Fruit fly (Drosophila melanogaster): Measurements from ENCODE around the gene Mi-2.

Mi-2 gene

dm6 chr3L:19945469-19945868, 35.5 kb upstream of the Mi-2 start (continued):
- TF ChIP-seq Dip2 (GFP tag; IDR thresholded peaks at IDR 0.05) (no peak), sima (GFP tag; optimal IDR thresholded peaks at IDR 0.05) (no peak), Hey (tag; optimal IDR thresholded peaks at IDR 0.05) (no peak), Lhr (GFP tag; optimal IDR thresholded peaks at IDR 0.05) (no peak), Aef1 (GFP tag; IDR thresholded peaks at IDR 0.05) (no peak; the same call in 2 of the 3 replicates), p53 (GFP tag; optimal IDR thresholded peaks at IDR 0.05) (no peak), CG30403 (GFP tag; optimal IDR thresholded peaks at IDR 0.05) (peak; percentile 33), CkIIα-i1 (GFP tag; IDR thresholded peaks at IDR 0.05) (no peak), Dek (tag; optimal IDR thresholded peaks at IDR 0.05) (no peak), Xbp1 (GFP tag; optimal IDR thresholded peaks at IDR 0.05) (peak; percentile 28), CG9437 (GFP tag; optimal IDR thresholded peaks at IDR 0.05) (no peak), CG1602 (GFP tag; optimal IDR thresholded peaks at IDR 0.05) (no peak), cas (GFP tag; IDR thresholded peaks at IDR 0.05) (no peak), Ssrp (tag; optimal IDR thresholded peaks at IDR 0.05) (no peak), CG7928 (GFP tag; optimal IDR thresholded peaks at IDR 0.05) (no peak), HLH54F (GFP tag; optimal IDR thresholded peaks at IDR 0.05) (no peak), Doc2 (GFP tag; IDR thresholded peaks at IDR 0.05) (no peak), ken (GFP tag; IDR thresholded peaks at IDR 0.05) (no peak), CG15601 (tag; optimal IDR thresholded peaks at IDR 0.05) (no peak), Nf-YC (tag; optimal IDR thresholded peaks at IDR 0.05) (no peak), tgo (GFP tag; IDR thresholded peaks at IDR 0.05) (no peak), ci (GFP tag; IDR thresholded peaks at IDR 0.05) (no peak), H2.0 (GFP tag; IDR thresholded peaks at IDR 0.05) (no peak), CG31365 (tag; optimal IDR thresholded peaks at IDR 0.05) (no peak), Dref (GFP tag; IDR thresholded peaks at IDR 0.05) (no peak), CG14441 (GFP tag; IDR thresholded peaks at IDR 0.05) (no peak; the same call in 1 of the 2 replicates), psq (GFP tag; optimal IDR thresholded peaks at IDR 0.05) (no peak), sc (optimal IDR thresholded peaks at IDR 0.05) (no peak), sc (GFP tag; optimal IDR thresholded peaks at IDR 0.05) (no peak), fd102C (GFP tag; optimal IDR thresholded peaks at IDR 0.05) (no peak), ham (GFP tag; IDR thresholded peaks at IDR 0.05) (no peak), CG7786 (GFP tag; optimal IDR thresholded peaks at IDR 0.05) (no peak), Hsf (GFP tag; optimal IDR thresholded peaks at IDR 0.05) (no peak), CG17359 (tag; optimal IDR thresholded peaks at IDR 0.05) (no peak), tap (tag; optimal IDR thresholded peaks at IDR 0.05) (no peak), CG11085 (GFP tag; IDR thresholded peaks at IDR 0.05) (no peak), CG4424 (GFP tag; optimal IDR thresholded peaks at IDR 0.05) (no peak), Trl (optimal IDR thresholded peaks at IDR 0.05) (no peak), Trl (GFP tag; optimal IDR thresholded peaks at IDR 0.05) (no peak), HLHmδ (GFP tag; optimal IDR thresholded peaks at IDR 0.05) (no peak), CG12155 (GFP tag; optimal IDR thresholded peaks at IDR 0.05) (no peak), Max (GFP tag; optimal IDR thresholded peaks at IDR 0.05) (no peak), trem (tag; optimal IDR thresholded peaks at IDR 0.05) (no peak), CG7372 (GFP tag; IDR thresholded peaks at IDR 0.05) (no peak), ranshi (GFP tag; IDR thresholded peaks at IDR 0.05) (no peak), CG10462 (GFP tag; optimal IDR thresholded peaks at IDR 0.05) (no peak), CG10565 (GFP tag; optimal IDR thresholded peaks at IDR 0.05) (no peak), CG14667 (GFP tag; IDR thresholded peaks at IDR 0.05) (no peak), hbn (GFP tag; IDR thresholded peaks at IDR 0.05; ENCODE audit: partially characterized antibody) (no peak), klu (GFP tag; IDR thresholded peaks at IDR 0.05) (no peak), CG10959 (GFP tag; IDR thresholded peaks at IDR 0.05) (no peak), sens (GFP tag) (peak; percentile 7), Atf3 (GFP tag; optimal IDR thresholded peaks at IDR 0.05) (no peak), bcd (GFP tag; optimal IDR thresholded peaks at IDR 0.05) (peak; percentile 1)

Data from whole organism, embryonic.